Worm (Caenorhabditis elegans) whole organism, L3 larva: ENCODE measurements around the gene srh-258.

Experiments
- ceh-9 ChIP-seq: sonication (generic microtip); optimal IDR thresholded peaks from 2 replicates; lab custom pipeline; 2018; ENCODE audit warnings: missing biosample characterization, missing genetic modification characterization
- elt-2 ChIP-seq: sonication (generic microtip); optimal IDR thresholded peaks from 2 replicates; lab custom pipeline; 2016; ENCODE audit warnings: missing genetic modification reagents, mild to moderate bottlenecking, missing genetic modification characterization, missing compliant biosample characterization
- hmg-11 ChIP-seq: sonication (generic microtip); optimal IDR thresholded peaks from 2 replicates; lab custom pipeline; 2016; ENCODE audit warnings: missing genetic modification characterization, missing compliant biosample characterization
- lin-39 ChIP-seq: fragments of 150-350 bp; optimal IDR thresholded peaks from 2 replicates; lab custom pipeline; 2018; ENCODE audit warnings: missing biosample characterization, missing genetic modification reagents, missing genetic modification characterization
- ztf-4 ChIP-seq: fragments of 150-350 bp; optimal IDR thresholded peaks from 2 replicates; lab custom pipeline; 2014; ENCODE audit warnings: missing biosample characterization, missing genetic modification characterization

- TF ChIP-seq lin-39: no peak
- TF ChIP-seq elt-2 (tag; lab: Kevin White, UChicago): no peak
- TF ChIP-seq hmg-11 (tag; lab: Kevin White, UChicago): no peak
- TF ChIP-seq ceh-9 (tag; lab: Kevin White, UChicago): no peak
- no peak for TF ChIP-seq ztf-4 (tag; lab: Kevin White, UChicago)
Measured at ce11 chrV:15399691-15400377, 5.1 kb upstream of the srh-258 start, which contains the start of the genes T06E6.15 and sri-7.
